Fruit fly (Drosophila melanogaster) whole organism, embryonic: ENCODE data around the gene Trm7-34.

Experiments used
- ATbp ChIP-seq: fragments of 200-800 bp; sonication (Bioruptor generic); optimal IDR thresholded peaks from 2 replicates; lab custom pipeline; 2017; ENCODE audit warnings: missing biosample characterization, mild to moderate bottlenecking, missing genetic modification characterization, missing genetic modification reagents
- Aef1 ChIP-seq: fragments of 200-800 bp; sonication (Bioruptor generic); IDR thresholded peaks from 3 replicates; pipeline ENCODE4 v1.3.6; 2022; ENCODE audit warnings: missing biosample characterization, missing genetic modification characterization
- Antp ChIP-seq: fragments of 200-800 bp; sonication (Bioruptor generic); optimal IDR thresholded peaks from 3 replicates; lab custom pipeline; 2016; ENCODE audit warnings: missing biosample characterization, missing genetic modification characterization
- Asciz ChIP-seq: fragments of 200-800 bp; sonication (Bioruptor generic); optimal IDR thresholded peaks from 2 replicates; lab custom pipeline; 2017; ENCODE audit warnings: missing biosample characterization, mild to moderate bottlenecking, missing genetic modification characterization, missing genetic modification reagents
- Bteb2 ChIP-seq: fragments of 200-800 bp; sonication (Bioruptor generic); optimal IDR thresholded peaks from 2 replicates; lab custom pipeline; 2016; ENCODE audit warnings: missing biosample characterization, missing genetic modification characterization
- CG10321 ChIP-seq: fragments of 200-800 bp; sonication (Bioruptor generic); IDR thresholded peaks from 2 replicates; pipeline ENCODE4 v1.3.6; 2022; ENCODE audit warnings: missing biosample characterization, missing genetic modification characterization
- CG10565 ChIP-seq: fragments of 200-800 bp; sonication (Bioruptor generic); optimal IDR thresholded peaks from 3 replicates; lab custom pipeline; 2016; ENCODE audit warnings: missing biosample characterization, mild to moderate bottlenecking, missing genetic modification characterization
- CG10959 ChIP-seq: fragments of 200-800 bp; sonication (Bioruptor generic); IDR thresholded peaks from 2 replicates; pipeline ENCODE4 v1.3.6; 2022; ENCODE audit warnings: missing biosample characterization, missing genetic modification characterization
- CG11695 ChIP-seq: fragments of 200-800 bp; sonication (Bioruptor generic); IDR thresholded peaks from 3 replicates; pipeline ENCODE4 v1.3.6; 2022; ENCODE audit warnings: missing biosample characterization, missing genetic modification characterization
- CG13296 ChIP-seq: fragments of 200-800 bp; sonication (Bioruptor generic); optimal IDR thresholded peaks from 3 replicates; lab custom pipeline; 2018; ENCODE audit warnings: missing biosample characterization, mild to moderate bottlenecking, missing genetic modification characterization
- CG14441 ChIP-seq: fragments of 200-800 bp; sonication (Bioruptor generic); IDR thresholded peaks from 2 replicates; pipeline ENCODE4 v1.3.6; 2022; ENCODE audit warnings: missing biosample characterization, missing genetic modification characterization
- CG15011 ChIP-seq: fragments of 200-800 bp; sonication (Bioruptor generic); optimal IDR thresholded peaks from 3 replicates; lab custom pipeline; 2018; ENCODE audit warnings: missing biosample characterization, mild to moderate bottlenecking, missing genetic modification characterization
- CG1603 ChIP-seq: fragments of 200-800 bp; sonication (Bioruptor generic); optimal IDR thresholded peaks from 2 replicates; lab custom pipeline; 2019; ENCODE audit warnings: missing biosample characterization, mild to moderate bottlenecking, missing genetic modification characterization, moderate library complexity
- CG18011 ChIP-seq: fragments of 200-800 bp; sonication (Bioruptor generic); optimal IDR thresholded peaks from 2 replicates; lab custom pipeline; 2017; ENCODE audit warnings: missing biosample characterization, missing genetic modification characterization, mild to moderate bottlenecking, moderate library complexity, missing genotype
- CG2202 ChIP-seq: fragments of 200-800 bp; sonication (Bioruptor generic); optimal IDR thresholded peaks from 2 replicates; lab custom pipeline; 2018; ENCODE audit warnings: missing biosample characterization, mild to moderate bottlenecking, missing genetic modification characterization
- CG2678 ChIP-seq: fragments of 200-800 bp; sonication (Bioruptor generic); optimal IDR thresholded peaks from 3 replicates; lab custom pipeline; 2019; ENCODE audit warnings: missing biosample characterization, mild to moderate bottlenecking, missing genetic modification characterization, moderate library complexity
- CG3995 ChIP-seq: fragments of 200-800 bp; sonication (Bioruptor generic); optimal IDR thresholded peaks from 3 replicates; lab custom pipeline; 2016; ENCODE audit warnings: missing biosample characterization, missing genetic modification characterization
- CG4424 ChIP-seq: fragments of 200-800 bp; sonication (Bioruptor generic); optimal IDR thresholded peaks from 3 replicates; lab custom pipeline; 2016; ENCODE audit warnings: missing biosample characterization, missing genetic modification characterization
- CG4820 ChIP-seq: fragments of 200-800 bp; sonication (Bioruptor generic); optimal IDR thresholded peaks from 3 replicates; lab custom pipeline; 2016; ENCODE audit warnings: missing biosample characterization, missing genetic modification characterization
- CG9876 ChIP-seq: fragments of 200-800 bp; sonication (Bioruptor generic); optimal IDR thresholded peaks from 2 replicates; lab custom pipeline; 2016; ENCODE audit warnings: missing biosample characterization, missing genetic modification characterization
- E2f1 ChIP-seq: fragments of 200-800 bp; sonication (Bioruptor generic); IDR thresholded peaks from 2 replicates; pipeline ENCODE4 v1.3.6; 2022; ENCODE audit warnings: missing biosample characterization, missing genetic modification characterization
- Ets65A ChIP-seq: fragments of 200-800 bp; sonication (Bioruptor generic); peaks from one replicate; lab custom pipeline; 2016; ENCODE audit warnings: missing biosample characterization, missing genetic modification characterization
- Fer1 ChIP-seq: fragments of 200-800 bp; sonication (Bioruptor generic); optimal IDR thresholded peaks from 2 replicates; lab custom pipeline; 2017; ENCODE audit warnings: missing biosample characterization, mild to moderate bottlenecking, missing genetic modification characterization
- Fer2 ChIP-seq: fragments of 200-800 bp; sonication (Bioruptor generic); optimal IDR thresholded peaks from 2 replicates; lab custom pipeline; 2018; ENCODE audit warnings: missing biosample characterization, mild to moderate bottlenecking, missing genetic modification characterization, moderate library complexity
- Fer3 ChIP-seq: fragments of 200-800 bp; sonication (Bioruptor generic); optimal IDR thresholded peaks from 2 replicates; lab custom pipeline; 2018; ENCODE audit warnings: missing biosample characterization, mild to moderate bottlenecking, missing genetic modification characterization, moderate library complexity
- Jarid2 ChIP-seq: fragments of 200-800 bp; sonication (Bioruptor generic); optimal IDR thresholded peaks from 3 replicates; lab custom pipeline; 2017; ENCODE audit warnings: mild to moderate bottlenecking, missing biosample characterization, missing genetic modification reagents, missing genetic modification characterization
- Max ChIP-seq: fragments of 200-800 bp; sonication (Bioruptor generic); optimal IDR thresholded peaks from 2 replicates; lab custom pipeline; 2016; ENCODE audit warnings: missing biosample characterization, mild to moderate bottlenecking, missing genetic modification characterization
- Oli ChIP-seq: fragments of 200-800 bp; sonication (Bioruptor generic); optimal IDR thresholded peaks from 2 replicates; lab custom pipeline; 2018; ENCODE audit warnings: missing biosample characterization, mild to moderate bottlenecking, missing genetic modification characterization, moderate library complexity
- Spps ChIP-seq: fragments of 200-800 bp; sonication (Bioruptor generic); optimal IDR thresholded peaks from 2 replicates; lab custom pipeline; 2018; ENCODE audit warnings: missing biosample characterization, mild to moderate bottlenecking, missing genetic modification characterization
- ab ChIP-seq: fragments of 200-800 bp; sonication (Bioruptor generic); optimal IDR thresholded peaks from 2 replicates; lab custom pipeline; 2016; ENCODE audit warnings: missing biosample characterization, missing genetic modification characterization
- bab2 ChIP-seq: fragments of 200-800 bp; sonication (Bioruptor generic); optimal IDR thresholded peaks from 2 replicates; lab custom pipeline; 2016; ENCODE audit warnings: missing biosample characterization, missing genetic modification characterization
- chinmo ChIP-seq: fragments of 200-800 bp; sonication (Bioruptor generic); IDR thresholded peaks from 4 replicates; pipeline ENCODE4 v1.3.6; 2022; ENCODE audit warnings: missing biosample characterization, missing genetic modification characterization; ENCODE audit not compliant: partially characterized antibody
- cwo ChIP-seq: fragments of 200-800 bp; sonication (Bioruptor generic); optimal IDR thresholded peaks from 3 replicates; lab custom pipeline; 2017; ENCODE audit warnings: missing biosample characterization, missing genetic modification characterization, mild to moderate bottlenecking, moderate library complexity, missing genetic modification reagents
- dmrt11E ChIP-seq: fragments of 200-800 bp; sonication (Bioruptor generic); optimal IDR thresholded peaks from 3 replicates; lab custom pipeline; 2018; ENCODE audit warnings: missing biosample characterization, mild to moderate bottlenecking, missing genetic modification characterization, moderate library complexity
- eve ChIP-seq, 2 experiments: fragments of >200 bp; optimal IDR thresholded peaks; 2 replicates each; lab custom pipeline; 2017; ENCODE audit warnings: missing biosample characterization in 2 of 2, missing genetic modification characterization in 2 of 2
- exex ChIP-seq: fragments of 200-800 bp; sonication (Bioruptor generic); optimal IDR thresholded peaks from 4 replicates; lab custom pipeline; 2018; ENCODE audit warnings: missing biosample characterization, mild to moderate bottlenecking, missing genetic modification characterization, moderate library complexity
- fd96Cb ChIP-seq: fragments of 200-800 bp; sonication (Bioruptor generic); optimal IDR thresholded peaks from 2 replicates; lab custom pipeline; 2018; ENCODE audit warnings: missing biosample characterization, mild to moderate bottlenecking, missing genetic modification characterization, moderate library complexity
- hb ChIP-seq: fragments of 200-800 bp; sonication (Bioruptor generic); IDR thresholded peaks from 3 replicates; pipeline ENCODE4 v1.3.6; 2022; ENCODE audit warnings: missing biosample characterization, missing genetic modification characterization; ENCODE audit not compliant: partially characterized antibody
- jing ChIP-seq: fragments of 200-800 bp; sonication (Bioruptor generic); optimal IDR thresholded peaks from 2 replicates; lab custom pipeline; 2018; ENCODE audit warnings: missing biosample characterization, mild to moderate bottlenecking, missing genetic modification characterization
- kni ChIP-seq: fragments of 200-800 bp; sonication (Bioruptor generic); optimal IDR thresholded peaks from 3 replicates; lab custom pipeline; 2017; ENCODE audit warnings: mild to moderate bottlenecking, missing biosample characterization, missing genetic modification reagents, missing genetic modification characterization
- mirr ChIP-seq: fragments of 200-800 bp; sonication (Bioruptor generic); optimal IDR thresholded peaks from 3 replicates; lab custom pipeline; 2018; ENCODE audit warnings: missing biosample characterization, mild to moderate bottlenecking, missing genetic modification characterization
- nau ChIP-seq: fragments of 200-800 bp; sonication (Bioruptor generic); optimal IDR thresholded peaks from 3 replicates; lab custom pipeline; 2017; ENCODE audit warnings: missing biosample characterization, mild to moderate bottlenecking, missing genetic modification characterization, missing genetic modification reagents
- nerfin-1 ChIP-seq: fragments of 200-800 bp; sonication (Bioruptor generic); optimal IDR thresholded peaks from 3 replicates; lab custom pipeline; 2019; ENCODE audit warnings: missing biosample characterization, mild to moderate bottlenecking, missing genetic modification characterization, moderate library complexity
- org-1 ChIP-seq: fragments of 200-800 bp; sonication (Bioruptor generic); optimal IDR thresholded peaks from 2 replicates; lab custom pipeline; 2017; ENCODE audit warnings: missing biosample characterization, missing genetic modification characterization
- phol ChIP-seq: fragments of 200-800 bp; sonication (Bioruptor generic); optimal IDR thresholded peaks from 3 replicates; lab custom pipeline; 2018; ENCODE audit warnings: missing biosample characterization, mild to moderate bottlenecking, missing genetic modification characterization, moderate library complexity
- pum ChIP-seq: fragments of 200-800 bp; sonication (Bioruptor generic); optimal IDR thresholded peaks from 2 replicates; lab custom pipeline; 2016; ENCODE audit warnings: missing biosample characterization, missing genetic modification characterization
- repo ChIP-seq: fragments of 200-800 bp; sonication (Bioruptor generic); optimal IDR thresholded peaks from 2 replicates; lab custom pipeline; 2016; ENCODE audit warnings: missing biosample characterization, missing genetic modification characterization
- sens ChIP-seq: fragments of 200-800 bp; sonication (Bioruptor generic); peaks from one replicate; lab custom pipeline; 2016; ENCODE audit warnings: missing biosample characterization, missing genetic modification characterization
- sr ChIP-seq: fragments of 200-800 bp; sonication (Bioruptor generic); IDR thresholded peaks from 3 replicates; pipeline ENCODE4 v1.3.6; 2022; ENCODE audit warnings: missing biosample characterization, missing genetic modification characterization

Trm7-34 gene

DNA sequence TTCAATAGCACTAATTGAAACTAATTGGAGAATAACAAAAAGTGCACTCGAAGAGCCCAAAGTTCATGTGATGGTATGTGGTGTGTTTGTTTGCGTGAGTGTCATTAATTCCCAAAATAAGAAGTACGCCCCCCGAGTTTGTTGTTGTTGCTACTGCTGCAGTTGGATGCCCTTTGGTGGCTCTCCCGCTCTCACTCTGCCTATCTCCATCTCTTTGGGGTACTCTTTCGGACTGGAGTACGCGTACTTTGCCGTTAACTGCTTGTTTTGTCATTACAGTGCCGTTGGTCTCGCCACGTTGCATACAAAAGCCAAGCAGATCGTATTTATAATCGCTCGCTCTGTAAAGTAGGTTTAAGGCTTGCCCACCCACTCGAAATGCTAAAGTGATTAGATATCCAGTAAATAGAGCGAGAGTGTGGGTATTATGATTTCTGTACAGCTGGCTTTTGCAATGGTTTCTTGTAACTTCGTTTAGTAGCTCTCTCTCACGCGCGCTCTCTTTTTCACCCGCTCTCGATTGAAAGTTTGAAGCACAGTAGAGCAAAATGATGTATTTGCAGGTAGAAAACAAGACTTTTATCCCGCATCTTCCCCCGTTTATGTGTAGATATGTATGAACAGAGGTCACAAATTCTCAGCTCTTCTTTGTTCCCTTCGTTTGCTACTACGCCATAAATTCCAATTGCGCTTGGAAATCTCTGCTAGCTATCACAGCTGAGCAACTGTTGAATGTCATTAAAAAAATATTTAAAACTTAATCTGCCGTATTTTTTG is 21.5 kb downstream of the Trm7-34 start (continued):
- TF ChIP-seq ATbp (GFP tag; lab: Kevin White, UChicago) (peak; percentile 29), mirr (peak; percentile 18), Oli (tag; lab: Kevin White, UChicago) (peak; percentile 67), Aef1 (GFP tag; lab: Robert Waterston, UW) (no peak), Fer1 (GFP tag; lab: Kevin White, UChicago) (peak; percentile 37), Bteb2 (GFP tag; lab: Kevin White, UChicago) (peak; percentile 15), nau (GFP tag; lab: Kevin White, UChicago) (peak; percentile 16), CG13296 (GFP tag; lab: Kevin White, UChicago) (no peak), kni (GFP tag; lab: Kevin White, UChicago) (peak; percentile 73), org-1 (GFP tag; lab: Kevin White, UChicago) (no peak), CG1603 (tag; lab: Kevin White, UChicago) (no peak), Jarid2 (GFP tag; lab: Kevin White, UChicago) (no peak), CG14441 (GFP tag; lab: Robert Waterston, UW) (peak; percentile 55; the same call in 1 of the 2 replicates), Spps (tag; lab: Kevin White, UChicago) (no peak), exex (tag; lab: Kevin White, UChicago) (peak; percentile 35), CG10959 (no peak), CG9876 (GFP tag; lab: Kevin White, UChicago) (no peak), E2f1 (no peak), CG2202 (tag; lab: Kevin White, UChicago) (no peak), sr (no peak), CG15011 (no peak), Antp (GFP tag; lab: Kevin White, UChicago) (peak; percentile 24), cwo (GFP tag; lab: Kevin White, UChicago) (no peak), bab2 (GFP tag; lab: Kevin White, UChicago) (no peak), Fer3 (tag; lab: Kevin White, UChicago) (peak; percentile 14), sens (GFP tag; lab: Kevin White, UChicago) (peak; percentile 87), phol (peak; percentile 42), Max (no peak), nerfin-1 (tag; lab: Kevin White, UChicago) (peak; percentile 64), repo (no peak)

dm6 chr3R:21111046-21111480 is 22.6 kb downstream of the Trm7-34 start, which contains the start of gene Rab11:
TSS of gene Rab11 (plus strand) at chr3R:21111408.
- TF ChIP-seq CG4424: peak; percentile 27
- peak; percentile 40 for TF ChIP-seq Asciz
- TF ChIP-seq ab (GFP tag; lab: Kevin White, UChicago): no peak
- peak; percentile 9 for TF ChIP-seq CG18011 (GFP tag; lab: Kevin White, UChicago)
- TF ChIP-seq CG2678 (tag; lab: Kevin White, UChicago): peak; percentile 68
- TF ChIP-seq fd96Cb: no peak
- TF ChIP-seq chinmo (GFP tag; lab: Robert Waterston, UW): peak; percentile 61; the same call in 3 of the 4 replicates
- TF ChIP-seq eve (GFP tag; optimal IDR thresholded peaks at IDR 0.05; lab: Kevin White, UChicago): no peak
- no peak for TF ChIP-seq jing
- peak; percentile 54 for TF ChIP-seq kni (GFP tag; lab: Kevin White, UChicago)
- peak; percentile 40 for TF ChIP-seq dmrt11E
- TF ChIP-seq CG11695 (GFP tag; lab: Robert Waterston, UW): 0 out of 3 replicates have a peak, but pooled peaks have one; percentile 25
- TF ChIP-seq CG3995 (GFP tag; lab: Kevin White, UChicago): peak; percentile 74
- peak; percentile 52 for TF ChIP-seq pum (GFP tag; lab: Kevin White, UChicago)
- peak; percentile 80 for TF ChIP-seq CG4820 (GFP tag; lab: Kevin White, UChicago)
- TF ChIP-seq CG10565 (GFP tag; lab: Kevin White, UChicago): no peak
- no peak for TF ChIP-seq CG10321
- peak; percentile 8 for TF ChIP-seq Ets65A (GFP tag; lab: Kevin White, UChicago)
- TF ChIP-seq Fer2: peak; percentile 13
- TF ChIP-seq Aef1 (GFP tag; lab: Robert Waterston, UW): peak; percentile 18; the same call in 1 of the 3 replicates
- peak; percentile 81 for TF ChIP-seq hb (GFP tag; lab: Robert Waterston, UW)
